Worm (Caenorhabditis elegans) whole organism, late embryonic: ENCODE results near the gene fbxc-32.

Experiments used
- T23F11.4 ChIP-seq: fragments of 200-800 bp; sonication (Bioruptor generic); optimal IDR thresholded peaks from 2 replicates; lab custom pipeline; 2018; ENCODE audit warnings: mild to moderate bottlenecking, missing genetic modification characterization, missing compliant biosample characterization
- ama-1 ChIP-seq: fragments of 150-350 bp; optimal IDR thresholded peaks from 2 replicates; lab custom pipeline; 2014
- ceh-18 ChIP-seq: sonication (generic microtip); optimal IDR thresholded peaks from 2 replicates; lab custom pipeline; 2016; ENCODE audit warnings: missing genetic modification characterization, missing compliant biosample characterization
- ceh-22 ChIP-seq: sonication (generic microtip); optimal IDR thresholded peaks from 2 replicates; lab custom pipeline; 2017; ENCODE audit warnings: missing biosample characterization, missing genetic modification characterization
- dve-1 ChIP-seq: sonication (generic microtip); optimal IDR thresholded peaks from 2 replicates; lab custom pipeline; 2017; ENCODE audit warnings: antibody characterized with exemption, mild to moderate bottlenecking, missing genetic modification characterization, missing compliant biosample characterization
- fkh-6 ChIP-seq: sonication (generic microtip); optimal IDR thresholded peaks from 2 replicates; lab custom pipeline; 2016; ENCODE audit warnings: missing genetic modification characterization, missing compliant biosample characterization
- hlh-6 ChIP-seq: sonication (generic microtip); optimal IDR thresholded peaks from 2 replicates; lab custom pipeline; 2016; ENCODE audit warnings: missing genotype, missing genetic modification characterization, missing compliant biosample characterization
- madf-2 ChIP-seq: sonication (generic microtip); optimal IDR thresholded peaks from 2 replicates; lab custom pipeline; 2017; ENCODE audit warnings: missing genetic modification characterization, missing compliant biosample characterization
- nhr-11 ChIP-seq: fragments of 150-350 bp; optimal IDR thresholded peaks from 2 replicates; lab custom pipeline; 2014; ENCODE audit warnings: missing biosample characterization, missing genetic modification characterization
- pha-4 ChIP-seq: fragments of 150-350 bp; optimal IDR thresholded peaks from 2 replicates; lab custom pipeline; 2018; ENCODE audit warnings: missing biosample characterization, missing genetic modification reagents, missing genetic modification characterization
- pqm-1 ChIP-seq: sonication (generic microtip); optimal IDR thresholded peaks from 2 replicates; lab custom pipeline; 2016; ENCODE audit warnings: missing genetic modification characterization, missing compliant biosample characterization
- syd-9 ChIP-seq: sonication (generic microtip); optimal IDR thresholded peaks from 2 replicates; lab custom pipeline; 2016; ENCODE audit warnings: mild to moderate bottlenecking, missing genetic modification characterization, moderate library complexity, missing compliant biosample characterization
- ttx-3 ChIP-seq: sonication (generic microtip); optimal IDR thresholded peaks from 2 replicates; lab custom pipeline; 2016; ENCODE audit warnings: missing genetic modification reagents, missing genetic modification characterization, missing compliant biosample characterization
- unc-55 ChIP-seq: sonication (generic microtip); optimal IDR thresholded peaks from 2 replicates; lab custom pipeline; 2017; ENCODE audit warnings: missing biosample characterization, missing genetic modification reagents, missing genetic modification characterization

- TF ChIP-seq unc-55 (GFP tag; lab: Kevin White, UChicago) (no peak), nhr-11 (tag; lab: Kevin White, UChicago) (no peak), hlh-6 (tag; lab: Kevin White, UChicago) (no peak), ttx-3 (tag; lab: Kevin White, UChicago) (no peak), madf-2 (tag; lab: Kevin White, UChicago) (no peak), syd-9 (tag; lab: Kevin White, UChicago) (no peak), ceh-18 (no peak), pqm-1 (tag; lab: Kevin White, UChicago) (no peak), ceh-22 (tag; lab: Kevin White, UChicago) (no peak), ama-1 (lab: Kevin White, UChicago) (no peak), pha-4 (tag; lab: Kevin White, UChicago) (no peak), dve-1 (tag; lab: Kevin White, UChicago) (no peak), T23F11.4 (GFP tag; lab: Kevin White, UChicago) (no peak), fkh-6 (tag; lab: Kevin White, UChicago) (no peak)
Observed at ce11 chrII:943773-944172, 4.2 kb downstream of the fbxc-32 start, which contains the start of gene clec-43.
